Fruit fly (Drosophila melanogaster): ENCODE results near the gene CG12795.

Gene CG12795

dm6 chr2L:3426669-3427232 is 25.5 kb upstream of the CG12795 start, which contains the start of gene Pgant2 (continued):
- no peak for TF ChIP-seq bigmax (GFP tag; optimal IDR thresholded peaks at IDR 0.05)
- TF ChIP-seq gro (GFP tag; optimal IDR thresholded peaks at IDR 0.05), result no peak
- no peak for TF ChIP-seq jigr1 (GFP tag; IDR thresholded peaks at IDR 0.05)
- no peak for TF ChIP-seq unpg (GFP tag; optimal IDR thresholded peaks at IDR 0.05)
- TF ChIP-seq Dp (GFP tag; optimal IDR thresholded peaks at IDR 0.05), result no peak
- TF ChIP-seq nerfin-1 (tag; optimal IDR thresholded peaks at IDR 0.05), result peak; percentile 95
- no peak for TF ChIP-seq Hr3 (GFP tag; optimal IDR thresholded peaks at IDR 0.05)
- no peak for TF ChIP-seq kni (GFP tag; optimal IDR thresholded peaks at IDR 0.05)
- TF ChIP-seq Bdp1 (GFP tag; optimal IDR thresholded peaks at IDR 0.05), result no peak
- TF ChIP-seq GATAe (GFP tag; conservative IDR thresholded peaks at IDR 0.05), result no peak
- TF ChIP-seq CG15269 (tag; optimal IDR thresholded peaks at IDR 0.05), result no peak
- TF ChIP-seq CG14050 (GFP tag; IDR thresholded peaks at IDR 0.05), result no peak
- no peak for TF ChIP-seq CG18619 (GFP tag; optimal IDR thresholded peaks at IDR 0.05)
- no peak for TF ChIP-seq Spps (tag; optimal IDR thresholded peaks at IDR 0.05)
- no peak for TF ChIP-seq crp (GFP tag; optimal IDR thresholded peaks at IDR 0.05)
- no peak for TF ChIP-seq stc (GFP tag; IDR thresholded peaks at IDR 0.05)
- no peak for TF ChIP-seq CkIIα-i1 (GFP tag; IDR thresholded peaks at IDR 0.05)
- TF ChIP-seq D19A (tag; optimal IDR thresholded peaks at IDR 0.05), result no peak
- no peak for TF ChIP-seq twi (tag; optimal IDR thresholded peaks at IDR 0.05)
- TF ChIP-seq Six4 (GFP tag; optimal IDR thresholded peaks at IDR 0.05), result no peak

- TF ChIP-seq Deaf1 (tag; optimal IDR thresholded peaks at IDR 0.05), result peak; percentile 52
- 0 out of 2 replicates have a peak, but pooled peaks have one; percentile 15 for TF ChIP-seq CG31441 (GFP tag; IDR thresholded peaks at IDR 0.05)
- TF ChIP-seq fd3F (GFP tag; optimal IDR thresholded peaks at IDR 0.05), result no peak
- no peak for TF ChIP-seq CG10654 (GFP tag; optimal IDR thresholded peaks at IDR 0.05)
- TF ChIP-seq Sox102F (GFP tag; optimal IDR thresholded peaks at IDR 0.05), result peak; percentile 6
- no peak for TF ChIP-seq C15 (GFP tag; IDR thresholded peaks at IDR 0.05)
- TF ChIP-seq klu (GFP tag; IDR thresholded peaks at IDR 0.05), result no peak
- no peak for TF ChIP-seq corto (GFP tag; optimal IDR thresholded peaks at IDR 0.05)
- peak; percentile 79 for TF ChIP-seq Blimp-1 (GFP tag; optimal IDR thresholded peaks at IDR 0.05)
- TF ChIP-seq nerfin-1 (tag; optimal IDR thresholded peaks at IDR 0.05), result no peak
- TF ChIP-seq Drgx (GFP tag; IDR thresholded peaks at IDR 0.05), result peak; percentile 59
- TF ChIP-seq cato (GFP tag; optimal IDR thresholded peaks at IDR 0.05; ENCODE audit: borderline replicate concordance), result no peak
- peak; percentile 39 for TF ChIP-seq CG5180 (GFP tag; optimal IDR thresholded peaks at IDR 0.05)
These were observed 23.7 kb upstream of the CG12795 start for dm6 chr2L:3428419-3429097.

dm6 chr2L:3435086-3435485 is 17.2 kb upstream of the CG12795 start:
- TF ChIP-seq trh (GFP tag; optimal IDR thresholded peaks at IDR 0.05) (no peak), jing (GFP tag; optimal IDR thresholded peaks at IDR 0.05) (no peak), Pdp1 (GFP tag; optimal IDR thresholded peaks at IDR 0.05) (peak in 1 of 2 experiments; percentile 33), Six4 (GFP tag; optimal IDR thresholded peaks at IDR 0.05) (no peak), CG34422 (GFP tag; IDR thresholded peaks at IDR 0.05) (peak; percentile 33; the same call in 2 of the 3 replicates), CG10147 (GFP tag; optimal IDR thresholded peaks at IDR 0.05) (no peak), CG6272 (GFP tag; IDR thresholded peaks at IDR 0.05) (peak; percentile 35; the same call in 1 of the 2 replicates), CG6689 (GFP tag; IDR thresholded peaks at IDR 0.05) (peak; percentile 70), Hr51 (GFP tag; optimal IDR thresholded peaks at IDR 0.05) (peak in 1 of 2 experiments; percentile 47), Hr39 (optimal IDR thresholded peaks at IDR 0.05) (no peak), jigr1 (GFP tag; IDR thresholded peaks at IDR 0.05) (no peak), usp (GFP tag; optimal IDR thresholded peaks at IDR 0.05) (no peak), gem (tag; optimal IDR thresholded peaks at IDR 0.05) (peak; percentile 64), CG12071 (GFP tag; optimal IDR thresholded peaks at IDR 0.05) (no peak), CG11085 (GFP tag; IDR thresholded peaks at IDR 0.05) (no peak), CG13775 (GFP tag; optimal IDR thresholded peaks at IDR 0.05) (no peak), Trl (optimal IDR thresholded peaks at IDR 0.05) (no peak), Trl (GFP tag; optimal IDR thresholded peaks at IDR 0.05) (no peak)
